Worm (Caenorhabditis elegans) whole organism, L4 larva: ENCODE data around the gene srh-301.

Experiments used
- F37D6.2 ChIP-seq: sonication (generic microtip); optimal IDR thresholded peaks from 2 replicates; lab custom pipeline; 2016; ENCODE audit warnings: mild to moderate bottlenecking, missing genetic modification characterization, missing compliant biosample characterization
- Y5F2A.4 ChIP-seq: fragments of 200-800 bp; sonication (Bioruptor generic); optimal IDR thresholded peaks from 2 replicates; lab custom pipeline; 2018; ENCODE audit warnings: mild to moderate bottlenecking, missing genetic modification characterization, missing compliant biosample characterization
- ZK337.2 ChIP-seq: fragments of 200-800 bp; sonication (Bioruptor generic); IDR thresholded peaks from 2 replicates; pipeline ENCODE4 v1.3.6; 2022; ENCODE audit warnings: missing genetic modification reagents, missing genetic modification characterization, missing compliant biosample characterization
- ama-1 ChIP-seq: fragments of 150-350 bp; optimal IDR thresholded peaks from 2 replicates; lab custom pipeline; 2014; ENCODE audit warnings: inconsistent platforms, mixed read lengths
- arid-1 ChIP-seq: fragments of 200-800 bp; sonication (Bioruptor generic); conservative IDR thresholded peaks from 2 replicates; pipeline ENCODE4 v1.3.6; 2022; ENCODE audit warnings: missing genetic modification reagents, missing genetic modification characterization, missing compliant biosample characterization
- ceh-32 ChIP-seq: sonication (generic microtip); optimal IDR thresholded peaks from 2 replicates; lab custom pipeline; 2016; ENCODE audit warnings: mild to moderate bottlenecking, missing genetic modification characterization, missing compliant biosample characterization; ENCODE audit not compliant: poor library complexity
- ces-1 ChIP-seq: fragments of 150-350 bp; sonication (generic microtip); optimal IDR thresholded peaks from 4 replicates; lab custom pipeline; 2014; ENCODE audit warnings: missing biosample characterization, missing genetic modification reagents, missing genetic modification characterization
- ctbp-1 ChIP-seq: fragments of 200-800 bp; sonication (Bioruptor generic); IDR thresholded peaks from 2 replicates; pipeline ENCODE4 v1.3.6; 2022; ENCODE audit warnings: missing genetic modification reagents, missing genetic modification characterization, missing compliant biosample characterization
- daf-12 ChIP-seq: fragments of 150-350 bp; optimal IDR thresholded peaks from 2 replicates; lab custom pipeline; 2014; ENCODE audit warnings: missing biosample characterization, missing genetic modification reagents, missing genetic modification characterization
- daf-16 ChIP-seq, 3 experiments: sonication (generic microtip); optimal IDR thresholded peaks; 2 replicates each; lab custom pipeline; 2016 to 2017; ENCODE audit warnings: missing genetic modification characterization in 3 of 3, missing genetic modification reagents in 3 of 3, mild to moderate bottlenecking in 2 of 3, missing compliant biosample characterization in 2 of 3, missing biosample characterization in 1 of 3, moderate library complexity in 1 of 3
- dmd-6 ChIP-seq: fragments of 200-800 bp; sonication (Bioruptor generic); IDR thresholded peaks from 2 replicates; pipeline ENCODE4 v1.3.6; 2022; ENCODE audit warnings: missing genetic modification reagents, missing genetic modification characterization, missing compliant biosample characterization
- dmd-8 ChIP-seq: fragments of 200-800 bp; sonication (Bioruptor generic); IDR thresholded peaks from 2 replicates; pipeline ENCODE4 v1.3.6; 2022; ENCODE audit warnings: missing genetic modification characterization, missing compliant biosample characterization
- dmd-9 ChIP-seq: fragments of 200-800 bp; sonication (Bioruptor generic); IDR thresholded peaks from 2 replicates; pipeline ENCODE4 v1.3.6; 2022; ENCODE audit warnings: missing genetic modification reagents, missing genetic modification characterization, missing compliant biosample characterization
- dpl-1 ChIP-seq: fragments of 150-350 bp; optimal IDR thresholded peaks from 2 replicates; lab custom pipeline; 2014; ENCODE audit warnings: missing biosample characterization, missing genetic modification reagents, missing genetic modification characterization
- duxl-1 ChIP-seq: sonication (generic microtip); optimal IDR thresholded peaks from 2 replicates; lab custom pipeline; 2016; ENCODE audit warnings: mild to moderate bottlenecking, missing genetic modification characterization, moderate library complexity, missing compliant biosample characterization; ENCODE audit not compliant: poor library complexity
- dve-1 ChIP-seq: sonication (generic microtip); optimal IDR thresholded peaks from 2 replicates; lab custom pipeline; 2017; ENCODE audit warnings: antibody characterized with exemption, mild to moderate bottlenecking, missing genetic modification characterization, missing compliant biosample characterization; ENCODE audit not compliant: insufficient read depth
- egl-43 ChIP-seq: fragments of 200-800 bp; sonication (Bioruptor generic); IDR thresholded peaks from 2 replicates; pipeline ENCODE4 v1.3.6; 2022; ENCODE audit warnings: missing genetic modification reagents, missing genetic modification characterization, missing compliant biosample characterization
- fkh-10 ChIP-seq: fragments of 150-350 bp; optimal IDR thresholded peaks from 2 replicates; lab custom pipeline; 2014; ENCODE audit warnings: missing biosample characterization, missing genetic modification reagents, missing genetic modification characterization
- hif-1 ChIP-seq, 2 experiments: sonication (generic microtip); optimal IDR thresholded peaks; 2 replicates each; lab custom pipeline; 2016 to 2017; ENCODE audit warnings: missing compliant biosample characterization in 2 of 2, missing genetic modification characterization in 2 of 2, missing genetic modification reagents in 2 of 2, missing genotype in 2 of 2, mild to moderate bottlenecking in 1 of 2
- hlh-11 ChIP-seq: fragments of 200-800 bp; sonication (Bioruptor generic); optimal IDR thresholded peaks from 2 replicates; lab custom pipeline; 2018; ENCODE audit warnings: mild to moderate bottlenecking, missing genetic modification characterization, missing compliant biosample characterization
- hlh-30 ChIP-seq: sonication (generic microtip); optimal IDR thresholded peaks from 2 replicates; lab custom pipeline; 2017; ENCODE audit warnings: antibody characterized with exemption, mild to moderate bottlenecking, missing genetic modification characterization, missing compliant biosample characterization; ENCODE audit not compliant: insufficient read depth
- lin-13 ChIP-seq: fragments of 150-350 bp; optimal IDR thresholded peaks from 2 replicates; lab custom pipeline; 2014; ENCODE audit warnings: missing biosample characterization, missing genetic modification reagents, missing genetic modification characterization
- lin-29 ChIP-seq: fragments of 200-800 bp; sonication (Bioruptor generic); IDR thresholded peaks from 2 replicates; pipeline ENCODE4 v1.3.6; 2022; ENCODE audit warnings: missing genetic modification reagents, missing genetic modification characterization, missing compliant biosample characterization
- lin-38 ChIP-seq: fragments of 200-800 bp; sonication (Bioruptor generic); IDR thresholded peaks from 2 replicates; pipeline ENCODE4 v1.3.6; 2022; ENCODE audit warnings: missing genetic modification reagents, missing genetic modification characterization, missing compliant biosample characterization
- lir-3 ChIP-seq: sonication (generic microtip); optimal IDR thresholded peaks from 2 replicates; lab custom pipeline; 2016; ENCODE audit warnings: mild to moderate bottlenecking, missing genetic modification characterization, missing compliant biosample characterization
- lsy-2 ChIP-seq, 2 experiments: fragments of 150-350 bp in 1 of 2; sonication (generic microtip) in 1 of 2; optimal IDR thresholded peaks; 2 replicates each; lab custom pipeline; 2014 to 2017; ENCODE audit warnings: missing biosample characterization in 2 of 2, missing genetic modification characterization in 2 of 2
- mdt-29 ChIP-seq: fragments of 200-800 bp; sonication (Bioruptor generic); IDR thresholded peaks from 2 replicates; pipeline ENCODE4 v1.3.6; 2022; ENCODE audit warnings: missing genetic modification reagents, missing genetic modification characterization, missing compliant biosample characterization
- mep-1 ChIP-seq: fragments of 150-350 bp; sonication (generic microtip); optimal IDR thresholded peaks from 3 replicates; lab custom pipeline; 2014; ENCODE audit warnings: missing biosample characterization, missing genetic modification characterization
- mes-2 ChIP-seq: sonication (generic microtip); optimal IDR thresholded peaks from 2 replicates; lab custom pipeline; 2016; ENCODE audit warnings: missing genotype, mild to moderate bottlenecking, missing genetic modification characterization, missing compliant biosample characterization; ENCODE audit not compliant: poor library complexity, severe bottlenecking
- mxl-2 ChIP-seq: fragments of 200-800 bp; sonication (Bioruptor generic); conservative IDR thresholded peaks from 2 replicates; pipeline ENCODE4 v1.3.6; 2022; ENCODE audit warnings: missing genetic modification reagents, missing genetic modification characterization, missing compliant biosample characterization
- mxl-3 ChIP-seq: fragments of 200-800 bp; sonication (Bioruptor generic); optimal IDR thresholded peaks from 2 replicates; lab custom pipeline; 2018; ENCODE audit warnings: mild to moderate bottlenecking, missing genetic modification characterization, missing compliant biosample characterization
- nhr-10 ChIP-seq: fragments of 150-350 bp; optimal IDR thresholded peaks from 2 replicates; lab custom pipeline; 2014; ENCODE audit warnings: missing biosample characterization, missing genetic modification characterization
- nhr-11 ChIP-seq: fragments of 150-350 bp; optimal IDR thresholded peaks from 2 replicates; lab custom pipeline; 2014; ENCODE audit warnings: missing biosample characterization, missing genetic modification characterization
- nhr-111 ChIP-seq: fragments of 200-800 bp; sonication (Bioruptor generic); optimal IDR thresholded peaks from 2 replicates; lab custom pipeline; 2018; ENCODE audit warnings: mild to moderate bottlenecking, missing genetic modification characterization, missing compliant biosample characterization
- nhr-237 ChIP-seq: sonication (generic microtip); optimal IDR thresholded peaks from 2 replicates; lab custom pipeline; 2017; ENCODE audit warnings: missing biosample characterization, missing genetic modification characterization
- nhr-28 ChIP-seq: fragments of 150-350 bp; optimal IDR thresholded peaks from 2 replicates; lab custom pipeline; 2014; ENCODE audit warnings: missing biosample characterization, missing genetic modification characterization
- nhr-6 ChIP-seq: fragments of 150-350 bp; optimal IDR thresholded peaks from 2 replicates; lab custom pipeline; 2014; ENCODE audit warnings: missing biosample characterization, missing genetic modification characterization
- nhr-77 ChIP-seq: fragments of 150-350 bp; optimal IDR thresholded peaks from 2 replicates; lab custom pipeline; 2014; ENCODE audit warnings: missing biosample characterization, missing genetic modification characterization
- pha-4 ChIP-seq, 2 experiments: fragments of 150-350 bp in 1 of 2; fragments of 200-800 bp in 1 of 2; sonication (Bioruptor generic) in 1 of 2; IDR thresholded peaks in 1 of 2; optimal IDR thresholded peaks in 1 of 2; 2 replicates each; pipeline versions ENCODE4 v1.3.6 to Lab custom; 2014 to 2022; ENCODE audit warnings: missing genetic modification characterization in 2 of 2, missing genetic modification reagents in 2 of 2, missing biosample characterization in 1 of 2, missing compliant biosample characterization in 1 of 2
- php-3 ChIP-seq: fragments of 200-800 bp; sonication (Bioruptor generic); IDR thresholded peaks from 2 replicates; pipeline ENCODE4 v1.3.6; 2022; ENCODE audit warnings: missing genetic modification reagents, missing genetic modification characterization, missing compliant biosample characterization
- set-16 ChIP-seq: fragments of 200-800 bp; sonication (Bioruptor generic); IDR thresholded peaks from 2 replicates; pipeline ENCODE4 v1.3.6; 2022; ENCODE audit warnings: missing genetic modification reagents, missing genetic modification characterization, missing compliant biosample characterization
- snpc-4 ChIP-seq: fragments of 150-350 bp; optimal IDR thresholded peaks from 2 replicates; lab custom pipeline; 2014; ENCODE audit warnings: missing biosample characterization, missing genetic modification characterization
- tra-1 ChIP-seq: fragments of 200-800 bp; sonication (Bioruptor generic); IDR thresholded peaks from 2 replicates; pipeline ENCODE4 v1.3.6; 2022; ENCODE audit warnings: missing genetic modification reagents, missing genetic modification characterization, missing compliant biosample characterization
- unc-39 ChIP-seq: sonication (generic microtip); optimal IDR thresholded peaks from 2 replicates; lab custom pipeline; 2017; ENCODE audit warnings: missing biosample characterization, missing genetic modification characterization
- unc-62 ChIP-seq, 3 experiments: fragments of 150-350 bp in 1 of 3; sonication (generic microtip); optimal IDR thresholded peaks in 2 of 3; peaks in 1 of 3; 1 replicate in 1 of 3; 2 replicates in 2 of 3; lab custom pipeline; 2014 to 2017; ENCODE audit warnings: missing biosample characterization in 3 of 3, missing genetic modification characterization in 3 of 3, missing genetic modification reagents in 3 of 3, missing genotype in 1 of 3
- zfp-2 ChIP-seq: sonication (generic microtip); optimal IDR thresholded peaks from 2 replicates; lab custom pipeline; 2016; ENCODE audit warnings: mild to moderate bottlenecking, missing genetic modification characterization, missing compliant biosample characterization
- ztf-11 ChIP-seq: fragments of 150-350 bp; optimal IDR thresholded peaks from 2 replicates; lab custom pipeline; 2014; ENCODE audit warnings: missing biosample characterization, missing genetic modification characterization
- ztf-7 ChIP-seq: fragments of 150-350 bp; optimal IDR thresholded peaks from 2 replicates; lab custom pipeline; 2014; ENCODE audit warnings: missing biosample characterization, missing genetic modification characterization

Gene srh-301

ce11 chrV:17857901-17858300, 33.2 kb downstream of the srh-301 start (continued):
- peak; percentile 89 for TF ChIP-seq mep-1
- TF ChIP-seq hif-1 (tag; optimal IDR thresholded peaks at IDR 0.05; lab: Kevin White, UChicago): peak; percentile 49 to 93
- TF ChIP-seq unc-62 (GFP tag; optimal IDR thresholded peaks at IDR 0.05 in 1 of 2; lab: Kevin White, UChicago): peak in 1 of 2 experiments; percentile 99
- TF ChIP-seq unc-62 (tag; optimal IDR thresholded peaks at IDR 0.05; lab: Kevin White, UChicago): no peak
- TF ChIP-seq nhr-10 (tag; lab: Kevin White, UChicago): peak; percentile 42
- no peak for TF ChIP-seq nhr-111 (GFP tag; lab: Kevin White, UChicago)
- peak; percentile 82 for TF ChIP-seq ctbp-1
- peak; percentile 83 for TF ChIP-seq duxl-1 (tag; lab: Kevin White, UChicago)
- peak; percentile 82 for TF ChIP-seq lin-38 (GFP tag; lab: Robert Waterston, UW)
- peak; percentile 66 for TF ChIP-seq dpl-1 (GFP tag; lab: Kevin White, UChicago)
- TF ChIP-seq ztf-7 (tag; lab: Kevin White, UChicago): peak; percentile 52
- peak; percentile 50 for TF ChIP-seq arid-1 (GFP tag; lab: Robert Waterston, UW)
- peak; percentile 79 for TF ChIP-seq nhr-28
- peak; percentile 88 for TF ChIP-seq nhr-11
- TF ChIP-seq nhr-77: peak; percentile 42
- TF ChIP-seq lin-29 (GFP tag; lab: Robert Waterston, UW): no peak
- TF ChIP-seq dmd-9 (GFP tag; lab: Robert Waterston, UW): 0 out of 2 replicates have a peak, but pooled peaks have one; percentile 47
- TF ChIP-seq mes-2 (tag; lab: Kevin White, UChicago): peak; percentile 75
- TF ChIP-seq daf-12 (tag; lab: Kevin White, UChicago): no peak
- TF ChIP-seq fkh-10: peak; percentile 80
- TF ChIP-seq unc-39 (tag; lab: Kevin White, UChicago): no peak
- TF ChIP-seq Y5F2A.4: no peak
- TF ChIP-seq ceh-32 (tag; lab: Kevin White, UChicago): no peak
- TF ChIP-seq pha-4 (GFP tag; IDR thresholded peaks at IDR 0.05; lab: Robert Waterston, UW): peak; percentile 45
- TF ChIP-seq pha-4 (tag; optimal IDR thresholded peaks at IDR 0.05; lab: Kevin White, UChicago): no peak
- TF ChIP-seq daf-16 (GFP tag; optimal IDR thresholded peaks at IDR 0.05; lab: Kevin White, UChicago): peak; percentile 9 to 47
- TF ChIP-seq daf-16 (tag; optimal IDR thresholded peaks at IDR 0.05; lab: Kevin White, UChicago): peak; percentile 66
- no peak for TF ChIP-seq ama-1 (lab: Kevin White, UChicago)
- peak; percentile 96 for TF ChIP-seq hlh-30
- TF ChIP-seq F37D6.2: peak; percentile 52
- no peak for TF ChIP-seq dmd-8
- peak; percentile 53 for TF ChIP-seq lin-13 (GFP tag; lab: Kevin White, UChicago)
- TF ChIP-seq nhr-237: no peak
- TF ChIP-seq ces-1 (GFP tag; lab: Kevin White, UChicago): peak; percentile 56
- TF ChIP-seq nhr-6 (tag; lab: Kevin White, UChicago): peak; percentile 22
- TF ChIP-seq egl-43 (GFP tag; lab: Robert Waterston, UW): peak; percentile 76
- TF ChIP-seq dve-1 (tag; lab: Kevin White, UChicago): peak; percentile 89
- TF ChIP-seq php-3 (GFP tag; lab: Robert Waterston, UW): no peak
- TF ChIP-seq snpc-4 (tag; lab: Kevin White, UChicago): peak; percentile 20
- peak; percentile 77 for TF ChIP-seq set-16 (GFP tag; lab: Robert Waterston, UW)
- TF ChIP-seq ZK337.2 (GFP tag; lab: Robert Waterston, UW): no peak
- TF ChIP-seq mxl-2 (GFP tag; lab: Robert Waterston, UW): no peak
- peak; percentile 81 to 85 for TF ChIP-seq lsy-2 (tag; optimal IDR thresholded peaks at IDR 0.05; lab: Kevin White, UChicago)
- TF ChIP-seq tra-1: peak; percentile 33; the same call in 1 of the 2 replicates
- TF ChIP-seq hlh-11: peak; percentile 92
- TF ChIP-seq mxl-3 (GFP tag; lab: Kevin White, UChicago): peak; percentile 85
- peak; percentile 73 for TF ChIP-seq dmd-6 (GFP tag; lab: Robert Waterston, UW)
- no peak for TF ChIP-seq ztf-11 (tag; lab: Kevin White, UChicago)
- peak; percentile 20 for TF ChIP-seq lir-3 (tag; lab: Kevin White, UChicago)
- TF ChIP-seq zfp-2 (tag; lab: Kevin White, UChicago): peak; percentile 41
- TF ChIP-seq mdt-29 (GFP tag; lab: Robert Waterston, UW): peak; percentile 70; the same call in 1 of the 2 replicates
